Fruit fly (Drosophila melanogaster): ENCODE data around the gene mtSSB.

The mtSSB gene

DNA sequence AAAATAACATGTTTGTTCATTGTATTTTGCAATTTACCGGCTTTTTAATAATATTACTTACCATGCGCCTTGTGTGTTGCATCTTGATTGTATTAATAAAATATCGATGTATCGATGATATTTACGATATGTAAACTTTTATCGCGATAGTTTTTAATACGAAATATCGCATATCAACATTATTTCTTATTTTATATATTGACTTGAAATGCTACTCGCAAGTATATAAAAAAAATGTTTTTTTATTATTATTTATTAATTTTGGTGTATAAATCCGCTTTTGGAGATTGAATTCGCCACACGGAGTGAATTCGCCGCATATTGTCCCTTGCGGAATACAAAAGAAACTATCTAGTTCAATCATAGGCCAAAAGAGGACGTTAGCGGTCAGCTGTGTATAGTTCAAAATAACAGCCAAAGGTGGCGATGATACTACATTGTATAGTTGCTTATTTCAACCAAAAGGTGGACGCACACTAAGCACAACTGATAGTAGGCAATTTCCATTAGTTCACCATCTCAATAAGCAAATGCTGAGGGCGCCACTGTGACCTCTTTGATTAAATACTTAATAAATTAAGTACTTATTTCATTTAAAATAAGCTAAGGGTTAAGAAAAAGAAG is at the start of gene mtSSB (continued):
- TF ChIP-seq toy (GFP tag; IDR thresholded peaks at IDR 0.05) (peak; percentile 26; the same call in 1 of the 2 replicates), CG11456 (GFP tag; IDR thresholded peaks at IDR 0.05) (peak; percentile 99), Camta (GFP tag; optimal IDR thresholded peaks at IDR 0.05) (peak; percentile 87), Atf3 (GFP tag; optimal IDR thresholded peaks at IDR 0.05) (peak; percentile 76), BEAF-32 (GFP tag; optimal IDR thresholded peaks at IDR 0.05) (peak; percentile 94), CG17359 (tag; optimal IDR thresholded peaks at IDR 0.05) (peak; percentile 93), CG13296 (GFP tag; optimal IDR thresholded peaks at IDR 0.05) (peak; percentile 39), CG8478 (optimal IDR thresholded peaks at IDR 0.05) (no peak), CG11504 (tag; optimal IDR thresholded peaks at IDR 0.05) (peak; percentile 85), NFAT (GFP tag; IDR thresholded peaks at IDR 0.05) (peak; percentile 99), kay (GFP tag; optimal IDR thresholded peaks at IDR 0.05) (peak; percentile 81), seq (GFP tag; IDR thresholded peaks at IDR 0.05) (peak; percentile 83), CG2889 (GFP tag; IDR thresholded peaks at IDR 0.05) (peak; percentile 72), dimm (GFP tag; IDR thresholded peaks at IDR 0.05) (peak; percentile 58; the same call in 1 of the 2 replicates), Sry-δ (GFP tag; optimal IDR thresholded peaks at IDR 0.05) (peak; percentile 63), Atf6 (GFP tag; IDR thresholded peaks at IDR 0.05) (peak; percentile 83), wor (GFP tag; IDR thresholded peaks at IDR 0.05) (peak; percentile 66), dmrt11E (tag; optimal IDR thresholded peaks at IDR 0.05) (peak; percentile 73), slbo (GFP tag; IDR thresholded peaks at IDR 0.05) (peak; percentile 95), CG10565 (GFP tag; optimal IDR thresholded peaks at IDR 0.05) (no peak), sim (GFP tag; IDR thresholded peaks at IDR 0.05) (peak; percentile 70), CG2678 (tag; optimal IDR thresholded peaks at IDR 0.05) (peak; percentile 73), en (GFP tag; optimal IDR thresholded peaks at IDR 0.05) (peak; percentile 59), YL-1 (GFP tag; optimal IDR thresholded peaks at IDR 0.05) (peak; percentile 43), Deaf1 (tag; optimal IDR thresholded peaks at IDR 0.05) (peak; percentile 62), CG16815 (GFP tag; optimal IDR thresholded peaks at IDR 0.05) (peak; percentile 69), lab (GFP tag; optimal IDR thresholded peaks at IDR 0.05) (peak; percentile 90), jing (GFP tag; optimal IDR thresholded peaks at IDR 0.05) (no peak), CG4404 (GFP tag; IDR thresholded peaks at IDR 0.05) (peak; percentile 69), CG1602 (GFP tag; optimal IDR thresholded peaks at IDR 0.05) (peak; percentile 90), Awh (GFP tag; IDR thresholded peaks at IDR 0.05) (peak; percentile 95), D19A (tag; optimal IDR thresholded peaks at IDR 0.05) (peak; percentile 63), CG12071 (GFP tag; optimal IDR thresholded peaks at IDR 0.05) (peak; percentile 68), CG10431 (GFP tag; optimal IDR thresholded peaks at IDR 0.05) (no peak), HLHmδ (GFP tag; optimal IDR thresholded peaks at IDR 0.05) (peak; percentile 82), CG6791 (GFP tag; IDR thresholded peaks at IDR 0.05; ENCODE audit: partially characterized antibody) (peak; percentile 98), da (GFP tag; optimal IDR thresholded peaks at IDR 0.05) (peak; percentile 76), CG11696 (GFP tag; IDR thresholded peaks at IDR 0.05) (peak; percentile 45), psq (GFP tag; optimal IDR thresholded peaks at IDR 0.05) (peak; percentile 64), oc (tag; optimal IDR thresholded peaks at IDR 0.05) (peak; percentile 85), Dll (GFP tag; IDR thresholded peaks at IDR 0.05; ENCODE audit: partially characterized antibody) (peak; percentile 100), lov (optimal IDR thresholded peaks at IDR 0.05) (no peak), lov (GFP tag; IDR thresholded peaks at IDR 0.05) (peak; percentile 89), CG18599 (GFP tag; optimal IDR thresholded peaks at IDR 0.05) (peak; percentile 86), CG3995 (GFP tag; optimal IDR thresholded peaks at IDR 0.05) (peak; percentile 29), CG8281 (tag; optimal IDR thresholded peaks at IDR 0.05) (peak; percentile 40), h (optimal IDR thresholded peaks at IDR 0.05) (no peak), CG31388 (GFP tag; optimal IDR thresholded peaks at IDR 0.05) (peak; percentile 64), CG3407 (GFP tag; optimal IDR thresholded peaks at IDR 0.05) (peak; percentile 72), CG43689 (GFP tag; IDR thresholded peaks at IDR 0.05) (peak; percentile 78), CG15514 (GFP tag; optimal IDR thresholded peaks at IDR 0.05) (peak; percentile 86)

Measured in whole organism, embryonic.